Fruit fly (Drosophila melanogaster) whole organism, embryonic: ENCODE data around the gene SdhC.

Experiments
- B-H2 ChIP-seq: fragments of 200-800 bp; sonication (Bioruptor generic); optimal IDR thresholded peaks from 2 replicates; lab custom pipeline; 2018; ENCODE audit warnings: missing biosample characterization, mild to moderate bottlenecking, missing genetic modification characterization
- C15 ChIP-seq: fragments of 200-800 bp; sonication (Bioruptor generic); IDR thresholded peaks from 3 replicates; pipeline ENCODE4 v1.3.6; 2022; ENCODE audit warnings: missing biosample characterization, missing genetic modification characterization
- CG11696 ChIP-seq: fragments of 200-800 bp; sonication (Bioruptor generic); IDR thresholded peaks from 2 replicates; pipeline ENCODE4 v1.3.6; 2022; ENCODE audit warnings: missing biosample characterization, missing genetic modification characterization
- CG11723 ChIP-seq: fragments of 200-800 bp; sonication (Bioruptor generic); optimal IDR thresholded peaks from 2 replicates; lab custom pipeline; 2017; ENCODE audit warnings: missing biosample characterization, mild to moderate bottlenecking, missing genetic modification characterization
- CG13287 ChIP-seq: fragments of 200-800 bp; sonication (Bioruptor generic); IDR thresholded peaks from 2 replicates; pipeline ENCODE4 v1.3.6; 2022; ENCODE audit warnings: missing biosample characterization, missing genetic modification characterization; ENCODE audit not compliant: partially characterized antibody
- CG14014 ChIP-seq: fragments of 200-800 bp; sonication (Bioruptor generic); IDR thresholded peaks from 2 replicates; pipeline ENCODE4 v1.3.6; 2022; ENCODE audit warnings: missing biosample characterization, missing genetic modification characterization
- CG16863 ChIP-seq: fragments of 200-800 bp; sonication (Bioruptor generic); optimal IDR thresholded peaks from 3 replicates; lab custom pipeline; 2016; ENCODE audit warnings: missing biosample characterization, missing genetic modification characterization
- CG17912 ChIP-seq: fragments of 200-800 bp; sonication (Bioruptor generic); optimal IDR thresholded peaks from 2 replicates; lab custom pipeline; 2018; ENCODE audit warnings: missing biosample characterization, mild to moderate bottlenecking, missing genetic modification characterization
- CG3726 ChIP-seq: fragments of 200-800 bp; sonication (Bioruptor generic); IDR thresholded peaks from 3 replicates; pipeline ENCODE4, ENCODE4 v1.3.6; 2022; ENCODE audit warnings: missing biosample characterization, missing genetic modification characterization
- CG4282 ChIP-seq: fragments of 200-800 bp; sonication (Bioruptor generic); optimal IDR thresholded peaks from 2 replicates; lab custom pipeline; 2016; ENCODE audit warnings: missing biosample characterization, missing genetic modification characterization
- CG7928 ChIP-seq: fragments of 200-800 bp; sonication (Bioruptor generic); optimal IDR thresholded peaks from 2 replicates; lab custom pipeline; 2017; ENCODE audit warnings: missing biosample characterization, mild to moderate bottlenecking, missing genetic modification characterization
- CG7963 ChIP-seq: fragments of 200-800 bp; sonication (Bioruptor generic); IDR thresholded peaks from 3 replicates; pipeline ENCODE4 v1.3.6; 2022; ENCODE audit warnings: missing biosample characterization, missing genetic modification characterization; ENCODE audit not compliant: partially characterized antibody
- CG8089 ChIP-seq: fragments of 200-800 bp; sonication (Bioruptor generic); optimal IDR thresholded peaks from 3 replicates; lab custom pipeline; 2016; ENCODE audit warnings: missing biosample characterization, missing genetic modification characterization
- Camta ChIP-seq: fragments of 200-800 bp; sonication (Bioruptor generic); optimal IDR thresholded peaks from 2 replicates; lab custom pipeline; 2016; ENCODE audit warnings: missing biosample characterization, missing genetic modification characterization
- Dref ChIP-seq: fragments of 200-800 bp; sonication (Bioruptor generic); IDR thresholded peaks from 2 replicates; pipeline ENCODE4 v1.3.6; 2022; ENCODE audit warnings: missing biosample characterization, missing genetic modification characterization
- Drgx ChIP-seq: fragments of 200-800 bp; sonication (Bioruptor generic); IDR thresholded peaks from 2 replicates; pipeline ENCODE4 v1.3.6; 2022; ENCODE audit warnings: missing biosample characterization, missing genetic modification characterization
- E2f1 ChIP-seq: fragments of 200-800 bp; sonication (Bioruptor generic); IDR thresholded peaks from 2 replicates; pipeline ENCODE4 v1.3.6; 2022; ENCODE audit warnings: missing biosample characterization, missing genetic modification characterization
- Hand ChIP-seq: fragments of 200-800 bp; sonication (Bioruptor generic); optimal IDR thresholded peaks from 2 replicates; lab custom pipeline; 2017; ENCODE audit warnings: mild to moderate bottlenecking, missing biosample characterization, missing genetic modification reagents, missing genetic modification characterization
- Hr51 ChIP-seq, 2 experiments: fragments of 200-800 bp; sonication (Bioruptor generic); optimal IDR thresholded peaks; 2 replicates in 1 of 2; 3 replicates in 1 of 2; lab custom pipeline; 2016 to 2018; ENCODE audit warnings: missing biosample characterization in 2 of 2, missing genetic modification characterization in 2 of 2, mild to moderate bottlenecking in 1 of 2, moderate library complexity in 1 of 2
- Mrtf ChIP-seq: fragments of 200-800 bp; sonication (Bioruptor generic); IDR thresholded peaks from 3 replicates; pipeline ENCODE4 v1.3.6; 2022; ENCODE audit warnings: missing biosample characterization, missing genetic modification characterization
- NC2β ChIP-seq: fragments of 200-800 bp; sonication (Bioruptor generic); optimal IDR thresholded peaks from 2 replicates; lab custom pipeline; 2016; ENCODE audit warnings: missing biosample characterization, missing genetic modification characterization
- TFAM ChIP-seq: fragments of 200-800 bp; sonication (Bioruptor generic); optimal IDR thresholded peaks from 2 replicates; lab custom pipeline; 2017; ENCODE audit warnings: missing biosample characterization, missing genetic modification characterization, inconsistent platforms
- Taf1 ChIP-seq: fragments of 200-800 bp; sonication (Bioruptor generic); IDR thresholded peaks from 2 replicates; pipeline ENCODE4 v1.3.6; 2022; ENCODE audit warnings: missing biosample characterization, missing genetic modification characterization
- Vsx1 ChIP-seq: fragments of 200-800 bp; sonication (Bioruptor generic); optimal IDR thresholded peaks from 2 replicates; lab custom pipeline; 2017; ENCODE audit warnings: missing biosample characterization, mild to moderate bottlenecking, missing genetic modification characterization, missing genetic modification reagents
- Xbp1 ChIP-seq: fragments of 200-800 bp; sonication (Bioruptor generic); optimal IDR thresholded peaks from 3 replicates; lab custom pipeline; 2016; ENCODE audit warnings: missing biosample characterization, mild to moderate bottlenecking, missing genetic modification characterization
- abd-A ChIP-seq: fragments of 200-800 bp; sonication (Bioruptor generic); optimal IDR thresholded peaks from 3 replicates; lab custom pipeline; 2019; ENCODE audit warnings: missing biosample characterization, mild to moderate bottlenecking, missing genetic modification characterization, moderate library complexity
- al ChIP-seq: fragments of 200-800 bp; sonication (Bioruptor generic); IDR thresholded peaks from 2 replicates; pipeline ENCODE4 v1.3.6; 2022; ENCODE audit warnings: missing biosample characterization, missing genetic modification characterization
- br ChIP-seq: fragments of >200 bp; optimal IDR thresholded peaks from 2 replicates; lab custom pipeline; 2017
- dimm ChIP-seq: fragments of 200-800 bp; sonication (Bioruptor generic); IDR thresholded peaks from 2 replicates; pipeline ENCODE4 v1.3.6; 2022; ENCODE audit warnings: missing biosample characterization, missing genetic modification characterization
- disco-r ChIP-seq: fragments of 200-800 bp; sonication (Bioruptor generic); optimal IDR thresholded peaks from 2 replicates; lab custom pipeline; 2016; ENCODE audit warnings: missing biosample characterization, missing genetic modification characterization
- dysf ChIP-seq: fragments of 200-800 bp; sonication (Bioruptor generic); IDR thresholded peaks from 3 replicates; pipeline ENCODE4 v1.3.6; 2022; ENCODE audit warnings: missing biosample characterization, missing genetic modification characterization
- gcm ChIP-seq: fragments of 200-800 bp; sonication (Bioruptor generic); optimal IDR thresholded peaks from 2 replicates; lab custom pipeline; 2019; ENCODE audit warnings: missing biosample characterization, mild to moderate bottlenecking, missing genetic modification characterization, moderate library complexity
- jing ChIP-seq: fragments of 200-800 bp; sonication (Bioruptor generic); optimal IDR thresholded peaks from 2 replicates; lab custom pipeline; 2018; ENCODE audit warnings: missing biosample characterization, mild to moderate bottlenecking, missing genetic modification characterization
- kah ChIP-seq: fragments of 200-800 bp; sonication (Bioruptor generic); optimal IDR thresholded peaks from 2 replicates; lab custom pipeline; 2018; ENCODE audit warnings: missing biosample characterization, mild to moderate bottlenecking, missing genetic modification characterization
- klu ChIP-seq: fragments of 200-800 bp; sonication (Bioruptor generic); IDR thresholded peaks from 2 replicates; pipeline ENCODE4 v1.3.6; 2022; ENCODE audit warnings: missing biosample characterization, missing genetic modification characterization
- lmd ChIP-seq: fragments of 200-800 bp; sonication (Bioruptor generic); IDR thresholded peaks from 2 replicates; pipeline ENCODE4 v1.3.6; 2022; ENCODE audit warnings: missing biosample characterization, missing genetic modification characterization
- pfk ChIP-seq: fragments of 200-800 bp; sonication (Bioruptor generic); optimal IDR thresholded peaks from 2 replicates; lab custom pipeline; 2018; ENCODE audit warnings: missing biosample characterization, mild to moderate bottlenecking, missing genetic modification characterization, moderate library complexity
- pita ChIP-seq: fragments of 200-800 bp; sonication (Bioruptor generic); optimal IDR thresholded peaks from 2 replicates; lab custom pipeline; 2017; ENCODE audit warnings: missing biosample characterization, mild to moderate bottlenecking, missing genetic modification characterization
- prd ChIP-seq, 3 experiments: fragments of >200 bp in 2 of 3; fragments of 200-800 bp in 1 of 3; sonication (Bioruptor generic) in 1 of 3; optimal IDR thresholded peaks in 2 of 3; IDR thresholded peaks in 1 of 3; 2 replicates in 2 of 3; 3 replicates in 1 of 3; pipeline versions ENCODE4 v1.3.6 to Lab custom; 2017 to 2022; ENCODE audit warnings: missing biosample characterization in 1 of 3, missing genetic modification characterization in 1 of 3
- psq ChIP-seq: fragments of 200-800 bp; sonication (Bioruptor generic); optimal IDR thresholded peaks from 2 replicates; lab custom pipeline; 2017; ENCODE audit warnings: missing biosample characterization, missing genetic modification characterization
- row ChIP-seq: fragments of 200-800 bp; sonication (Bioruptor generic); IDR thresholded peaks from 3 replicates; pipeline ENCODE4 v1.3.6; 2022; ENCODE audit warnings: missing biosample characterization, missing genetic modification characterization
- run ChIP-seq: fragments of 200-800 bp; sonication (Bioruptor generic); optimal IDR thresholded peaks from 3 replicates; lab custom pipeline; 2018; ENCODE audit warnings: missing biosample characterization, mild to moderate bottlenecking, missing genetic modification characterization
- seq ChIP-seq: fragments of 200-800 bp; sonication (Bioruptor generic); IDR thresholded peaks from 2 replicates; pipeline ENCODE4 v1.3.6; 2022; ENCODE audit warnings: missing biosample characterization, missing genetic modification characterization
- slbo ChIP-seq: fragments of 200-800 bp; sonication (Bioruptor generic); IDR thresholded peaks from 2 replicates; pipeline ENCODE4 v1.3.6; 2022; ENCODE audit warnings: missing biosample characterization, missing genetic modification characterization
- slou ChIP-seq: fragments of 200-800 bp; sonication (Bioruptor generic); optimal IDR thresholded peaks from 3 replicates; lab custom pipeline; 2016; ENCODE audit warnings: missing biosample characterization, missing genetic modification characterization
- sob ChIP-seq: fragments of 200-800 bp; sonication (Bioruptor generic); IDR thresholded peaks from 2 replicates; pipeline ENCODE4 v1.3.6; 2022; ENCODE audit warnings: missing biosample characterization, missing genetic modification characterization
- stwl ChIP-seq: fragments of 200-800 bp; sonication (Bioruptor generic); optimal IDR thresholded peaks from 3 replicates; lab custom pipeline; 2018; ENCODE audit warnings: missing biosample characterization, mild to moderate bottlenecking, missing genetic modification characterization, moderate library complexity
- usp ChIP-seq: fragments of >200 bp; optimal IDR thresholded peaks from 2 replicates; lab custom pipeline; 2017; ENCODE audit warnings: missing biosample characterization, missing genetic modification characterization
- yki ChIP-seq: fragments of >200 bp; optimal IDR thresholded peaks from 3 replicates; lab custom pipeline; 2018

SdhC gene

dm6 chr3R:11221437-11222230, 12.0 kb upstream of the SdhC start, which contains the start of the genes CG6693 and RpL3 (continued):
- peak; percentile 89 for TF ChIP-seq B-H2 (GFP tag; lab: Kevin White, UChicago)
- TF ChIP-seq TFAM = no peak
- TF ChIP-seq yki = no peak
- peak; percentile 44 for TF ChIP-seq Dref (GFP tag; lab: Robert Waterston, UW)
- peak; percentile 47; the same call in 1 of the 3 replicates for TF ChIP-seq C15 (GFP tag; lab: Robert Waterston, UW)
- no peak for TF ChIP-seq CG3726 (GFP tag; lab: Robert Waterston, UW)
- TF ChIP-seq al = peak; percentile 29; the same call in 1 of the 2 replicates
- TF ChIP-seq slou (GFP tag; lab: Kevin White, UChicago) = peak; percentile 56
- peak; percentile 86 for TF ChIP-seq kah
- TF ChIP-seq stwl = peak; percentile 49
- peak; percentile 78 for TF ChIP-seq gcm (GFP tag; lab: Kevin White, UChicago)
- peak; percentile 55; the same call in 1 of the 2 replicates for TF ChIP-seq CG13287 (GFP tag; lab: Robert Waterston, UW)
- TF ChIP-seq NC2β (GFP tag; lab: Kevin White, UChicago) = peak; percentile 96
- TF ChIP-seq CG7928 = peak; percentile 97
- TF ChIP-seq run (tag; lab: Kevin White, UChicago) = peak; percentile 57
- peak; percentile 5 for TF ChIP-seq CG4282 (GFP tag; lab: Kevin White, UChicago)
- TF ChIP-seq Taf1 (GFP tag; lab: Robert Waterston, UW) = peak; percentile 37
- TF ChIP-seq abd-A (tag; lab: Kevin White, UChicago) = no peak
- TF ChIP-seq CG16863 (GFP tag; lab: Kevin White, UChicago) = peak; percentile 58
- TF ChIP-seq row (GFP tag; lab: Robert Waterston, UW) = peak; percentile 36
- TF ChIP-seq Hand (GFP tag; lab: Kevin White, UChicago) = peak; percentile 77
- peak; percentile 47; the same call in 1 of the 2 replicates for TF ChIP-seq E2f1
- TF ChIP-seq klu = no peak
- TF ChIP-seq CG11723 (GFP tag; lab: Kevin White, UChicago) = peak; percentile 56
- TF ChIP-seq Hr51 (GFP tag; optimal IDR thresholded peaks at IDR 0.05; lab: Kevin White, UChicago) = peak; percentile 68 to 70
- peak; percentile 47; the same call in 1 of the 2 replicates for TF ChIP-seq Drgx (GFP tag; lab: Robert Waterston, UW)
- peak; percentile 87 for TF ChIP-seq pita (GFP tag; lab: Kevin White, UChicago)
- peak; percentile 77 for TF ChIP-seq Vsx1 (GFP tag; lab: Kevin White, UChicago)
- TF ChIP-seq slbo (GFP tag; lab: Robert Waterston, UW) = peak; percentile 59
- TF ChIP-seq disco-r (GFP tag; lab: Kevin White, UChicago) = peak; percentile 53
- TF ChIP-seq CG14014 (GFP tag; lab: Robert Waterston, UW) = peak; percentile 72; the same call in 1 of the 2 replicates
- TF ChIP-seq Camta (GFP tag; lab: Kevin White, UChicago) = peak; percentile 38
- TF ChIP-seq Mrtf (GFP tag; lab: Robert Waterston, UW) = peak; percentile 51; the same call in 1 of the 3 replicates
- no peak for TF ChIP-seq br
- peak; percentile 43; the same call in 2 of the 3 replicates for TF ChIP-seq dysf (GFP tag; lab: Robert Waterston, UW)
- peak; percentile 52 for TF ChIP-seq Xbp1 (GFP tag; lab: Kevin White, UChicago)
- TF ChIP-seq jing (GFP tag; lab: Kevin White, UChicago) = no peak
- TF ChIP-seq prd (optimal IDR thresholded peaks at IDR 0.05; lab: Kevin White, UChicago) = no peak
- TF ChIP-seq prd (GFP tag; IDR thresholded peaks at IDR 0.05; lab: Robert Waterston, UW) = peak; percentile 43; the same call in 2 of the 3 replicates
- no peak; the same call in 1 of the 2 replicates for TF ChIP-seq lmd (GFP tag; lab: Robert Waterston, UW)
- TF ChIP-seq CG7963 = no peak
- TF ChIP-seq psq (GFP tag; lab: Kevin White, UChicago) = no peak
- TF ChIP-seq pfk (GFP tag; lab: Kevin White, UChicago) = peak; percentile 76
- peak; percentile 63; the same call in 1 of the 2 replicates for TF ChIP-seq seq (GFP tag; lab: Robert Waterston, UW)
- peak; percentile 72 for TF ChIP-seq CG11696 (GFP tag; lab: Robert Waterston, UW)
- TF ChIP-seq dimm = no peak
- TF ChIP-seq CG8089 = peak; percentile 65
- peak; percentile 76 for TF ChIP-seq CG17912
- TF ChIP-seq sob = peak; percentile 85
- TF ChIP-seq usp (GFP tag; lab: Kevin White, UChicago) = no peak
